Worm (Caenorhabditis elegans) whole organism, midembryonic: ENCODE measurements around the gene Y55B1AR.2.

Experiments
- T22C8.4 ChIP-seq: fragments of 200-800 bp; sonication (Bioruptor generic); IDR thresholded peaks from 2 replicates; pipeline ENCODE4 v1.3.6; 2022; ENCODE audit warnings: missing genetic modification characterization, missing compliant biosample characterization
- cog-1 ChIP-seq: sonication (generic microtip); optimal IDR thresholded peaks from 2 replicates; lab custom pipeline; 2016; ENCODE audit warnings: missing genetic modification characterization, missing compliant biosample characterization
- flt-1 ChIP-seq: fragments of 200-800 bp; sonication (Bioruptor generic); IDR thresholded peaks from 2 replicates; pipeline ENCODE4 v1.3.6; 2022; ENCODE audit warnings: missing genetic modification characterization, missing compliant biosample characterization
- klf-2 ChIP-seq: fragments of 200-800 bp; sonication (Bioruptor generic); conservative IDR thresholded peaks from 2 replicates; pipeline ENCODE4 v1.3.6; 2022; ENCODE audit warnings: missing genetic modification reagents, missing genetic modification characterization, missing compliant biosample characterization
- med-1 ChIP-seq: sonication (generic microtip); optimal IDR thresholded peaks from 2 replicates; lab custom pipeline; 2017; ENCODE audit warnings: missing genetic modification characterization, mild to moderate bottlenecking, missing compliant biosample characterization, antibody characterized with exemption, missing genetic modification reagents; ENCODE audit not compliant: insufficient read depth
- ref-1 ChIP-seq: fragments of 200-800 bp; sonication (Bioruptor generic); conservative IDR thresholded peaks from 2 replicates; pipeline ENCODE4 v1.3.6; 2022; ENCODE audit warnings: missing genetic modification reagents, missing genetic modification characterization, missing compliant biosample characterization
- tab-1 ChIP-seq: fragments of 200-800 bp; sonication (Bioruptor generic); IDR thresholded peaks from 2 replicates; pipeline ENCODE4 v1.3.6; 2022; ENCODE audit warnings: missing genetic modification characterization, missing compliant biosample characterization
- ztf-23 ChIP-seq: fragments of 200-800 bp; sonication (Bioruptor generic); IDR thresholded peaks from 2 replicates; pipeline ENCODE4 v1.3.6; 2022; ENCODE audit warnings: missing genetic modification reagents, missing genetic modification characterization, missing compliant biosample characterization
- ztf-29 ChIP-seq: fragments of 200-800 bp; sonication (Bioruptor generic); IDR thresholded peaks from 2 replicates; pipeline ENCODE4 v1.3.6; 2022; ENCODE audit warnings: missing genetic modification reagents, missing genetic modification characterization, missing compliant biosample characterization

The Y55B1AR.2 gene

DNA sequence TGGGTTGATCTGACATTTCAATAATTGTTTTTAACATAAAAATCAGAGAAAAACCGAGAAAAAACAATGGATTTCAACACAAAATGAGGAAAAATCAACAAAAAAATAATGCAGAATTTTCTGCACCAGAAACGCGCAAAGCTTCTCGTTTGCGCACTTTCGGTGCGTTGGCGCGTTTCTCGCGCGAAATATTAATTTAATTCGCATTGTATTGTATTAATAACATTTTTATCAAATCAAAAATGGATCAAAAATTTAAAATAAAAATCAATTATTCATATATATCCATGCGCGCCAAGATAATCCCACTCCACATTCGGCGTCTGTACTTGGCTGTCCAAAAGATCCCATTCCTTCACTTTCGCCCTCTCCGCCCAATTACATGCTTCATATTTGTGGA, 36.0 kb upstream of the Y55B1AR.2 start, which contains the start of gene fem-2:
TSS of gene fem-2 (minus strand) at position 9 of the 400 bp plus-strand sequence.
- no peak for TF ChIP-seq ztf-29 (GFP tag; lab: Robert Waterston, UW)
- TF ChIP-seq flt-1 (GFP tag; lab: Robert Waterston, UW) = no peak
- TF ChIP-seq ztf-23 (GFP tag; lab: Robert Waterston, UW) = no peak
- no peak for TF ChIP-seq tab-1 (GFP tag; lab: Robert Waterston, UW)
- no peak for TF ChIP-seq med-1 (GFP tag; lab: Kevin White, UChicago)
- no peak for TF ChIP-seq ref-1 (GFP tag; lab: Robert Waterston, UW)
- TF ChIP-seq T22C8.4 = no peak
- no peak for TF ChIP-seq cog-1 (tag; lab: Kevin White, UChicago)
- TF ChIP-seq klf-2 = no peak

DNA sequence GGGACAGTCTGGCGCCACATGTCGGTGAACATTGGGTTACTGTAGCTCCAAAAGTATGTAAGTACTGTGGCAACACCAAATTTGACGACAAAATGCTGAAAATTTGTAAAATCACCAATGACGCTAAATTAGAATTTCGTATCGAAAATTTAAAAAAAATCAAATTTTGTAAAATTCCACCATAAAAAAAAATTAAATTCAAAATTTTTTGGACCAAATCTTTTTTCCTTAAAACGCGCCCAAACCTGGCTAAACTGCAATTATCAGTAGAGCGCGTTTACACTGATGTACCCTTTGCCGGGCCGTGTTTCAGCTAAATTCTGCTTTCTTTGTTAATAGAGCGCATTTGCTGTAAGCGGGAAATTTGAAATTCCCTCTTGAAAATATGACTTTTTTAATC, 32.8 kb upstream of the Y55B1AR.2 start, which contains the start of gene T19C3.6:
TSS of gene T19C3.6 (minus strand) at position 101 of the 400 bp plus-strand sequence.
- no peak for TF ChIP-seq ztf-23 (GFP tag; lab: Robert Waterston, UW)
- TF ChIP-seq cog-1 (tag; lab: Kevin White, UChicago) = no peak
- no peak for TF ChIP-seq tab-1 (GFP tag; lab: Robert Waterston, UW)
- TF ChIP-seq med-1 (GFP tag; lab: Kevin White, UChicago) = no peak
- TF ChIP-seq flt-1 (GFP tag; lab: Robert Waterston, UW) = no peak
- no peak for TF ChIP-seq klf-2
- no peak for TF ChIP-seq ztf-29 (GFP tag; lab: Robert Waterston, UW)
- no peak for TF ChIP-seq T22C8.4
- no peak for TF ChIP-seq ref-1 (GFP tag; lab: Robert Waterston, UW)

DNA sequence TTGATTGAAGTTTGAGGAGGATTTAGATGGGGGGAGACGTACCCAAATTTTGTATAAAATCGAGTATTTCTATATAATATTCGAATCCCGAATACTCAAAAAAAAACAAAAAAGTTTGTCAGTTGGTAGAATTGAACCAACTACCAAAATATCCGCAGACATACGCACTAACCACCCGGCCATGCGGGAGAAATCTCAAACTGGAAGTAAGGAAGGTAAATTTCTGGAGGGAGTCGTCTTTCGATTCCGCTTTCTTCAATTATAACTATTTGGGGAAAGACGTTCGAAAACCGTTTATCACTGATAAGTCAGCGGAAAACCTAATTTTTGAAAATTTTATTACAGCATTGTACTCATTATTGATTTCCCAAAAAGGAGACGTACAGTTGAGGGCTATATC, 30.4 kb upstream of the Y55B1AR.2 start:
- TF ChIP-seq flt-1 (GFP tag; lab: Robert Waterston, UW) (peak; percentile 73), ztf-23 (GFP tag; lab: Robert Waterston, UW) (peak; percentile 54; the same call in 1 of the 2 replicates), klf-2 (peak; percentile 51; the same call in 1 of the 2 replicates), tab-1 (GFP tag; lab: Robert Waterston, UW) (peak; percentile 10; the same call in 1 of the 2 replicates), ref-1 (GFP tag; lab: Robert Waterston, UW) (0 out of 2 replicates have a peak, but pooled peaks have one; percentile 16)

DNA sequence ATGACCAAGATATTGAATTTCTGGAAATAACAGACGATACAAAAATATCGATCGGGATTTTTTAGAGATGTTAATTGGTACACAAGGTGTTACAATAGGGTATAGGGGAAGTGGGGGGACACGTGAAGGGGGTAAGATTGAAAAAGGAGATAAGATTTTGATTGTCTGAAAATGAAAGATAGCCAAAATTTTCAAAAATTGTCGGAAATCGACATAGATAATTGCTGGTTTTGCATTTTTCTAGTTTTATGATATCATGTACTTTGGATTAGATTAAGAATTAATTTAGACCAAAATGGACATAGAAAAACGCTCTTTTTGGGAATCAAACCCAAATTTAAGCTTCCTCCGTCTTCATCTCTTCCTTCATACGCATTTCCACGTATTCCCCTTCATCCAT, 29.3 kb upstream of the Y55B1AR.2 start, which contains the start of gene T19C3.5:
TSS of gene T19C3.5 (minus strand) at position 101 of the 400 bp plus-strand sequence.
- TF ChIP-seq ztf-29 (GFP tag; lab: Robert Waterston, UW) = no peak
- no peak for TF ChIP-seq T22C8.4
- no peak for TF ChIP-seq ztf-23 (GFP tag; lab: Robert Waterston, UW)
- TF ChIP-seq tab-1 (GFP tag; lab: Robert Waterston, UW) = no peak
- TF ChIP-seq ref-1 (GFP tag; lab: Robert Waterston, UW) = no peak
- TF ChIP-seq flt-1 (GFP tag; lab: Robert Waterston, UW) = no peak
- no peak for TF ChIP-seq med-1 (GFP tag; lab: Kevin White, UChicago)
- TF ChIP-seq klf-2 = no peak
- TF ChIP-seq cog-1 (tag; lab: Kevin White, UChicago) = no peak

DNA sequence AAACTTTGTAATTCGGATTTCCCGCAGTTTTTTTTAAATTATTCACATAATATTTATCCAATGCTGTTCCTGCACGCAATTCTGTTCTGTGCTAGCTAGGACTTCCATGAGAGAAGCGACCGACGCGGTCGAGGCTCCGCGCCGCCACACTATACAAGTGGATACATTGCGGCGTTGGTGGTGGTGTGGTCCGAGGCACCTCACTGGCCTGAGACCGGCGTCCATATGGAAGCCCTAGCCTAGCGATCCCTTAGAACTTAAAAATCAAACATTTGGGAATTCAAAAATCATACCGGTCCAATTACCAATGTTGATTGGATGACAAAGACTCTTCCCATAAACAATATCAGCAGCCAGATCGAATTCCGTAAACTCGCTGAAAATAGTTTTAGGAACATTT, 27.5 kb upstream of the Y55B1AR.2 start:
- no peak for TF ChIP-seq ztf-23 (GFP tag; lab: Robert Waterston, UW)
- no peak for TF ChIP-seq flt-1 (GFP tag; lab: Robert Waterston, UW)
- no peak for TF ChIP-seq tab-1 (GFP tag; lab: Robert Waterston, UW)
- TF ChIP-seq ref-1 (GFP tag; lab: Robert Waterston, UW) = no peak
- TF ChIP-seq cog-1 (tag; lab: Kevin White, UChicago) = no peak

DNA sequence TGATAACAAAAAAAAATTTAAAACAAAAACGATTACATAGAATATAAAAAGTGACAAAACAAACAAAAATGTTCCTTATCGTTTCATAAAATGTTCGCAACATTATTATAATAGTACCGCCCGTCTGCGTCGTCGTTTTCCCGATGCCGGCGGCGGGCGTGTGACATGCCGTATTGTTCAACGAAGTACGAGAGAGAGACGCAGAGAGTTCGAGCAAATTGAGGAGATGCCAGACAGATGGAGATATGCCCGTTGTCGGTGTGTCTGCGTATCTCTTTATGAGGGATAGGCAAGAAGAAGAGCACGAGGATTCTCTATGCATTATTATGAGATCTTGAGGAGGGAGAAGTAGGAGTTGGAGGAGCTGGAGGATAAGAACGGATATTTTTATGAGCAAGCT, 25.2 kb upstream of the Y55B1AR.2 start:
- TF ChIP-seq flt-1 (GFP tag; lab: Robert Waterston, UW) (peak; percentile 65; the same call in 1 of the 2 replicates), ztf-23 (GFP tag; lab: Robert Waterston, UW) (peak; percentile 45; the same call in 1 of the 2 replicates), T22C8.4 (no peak), cog-1 (tag; lab: Kevin White, UChicago) (peak; percentile 91)

DNA sequence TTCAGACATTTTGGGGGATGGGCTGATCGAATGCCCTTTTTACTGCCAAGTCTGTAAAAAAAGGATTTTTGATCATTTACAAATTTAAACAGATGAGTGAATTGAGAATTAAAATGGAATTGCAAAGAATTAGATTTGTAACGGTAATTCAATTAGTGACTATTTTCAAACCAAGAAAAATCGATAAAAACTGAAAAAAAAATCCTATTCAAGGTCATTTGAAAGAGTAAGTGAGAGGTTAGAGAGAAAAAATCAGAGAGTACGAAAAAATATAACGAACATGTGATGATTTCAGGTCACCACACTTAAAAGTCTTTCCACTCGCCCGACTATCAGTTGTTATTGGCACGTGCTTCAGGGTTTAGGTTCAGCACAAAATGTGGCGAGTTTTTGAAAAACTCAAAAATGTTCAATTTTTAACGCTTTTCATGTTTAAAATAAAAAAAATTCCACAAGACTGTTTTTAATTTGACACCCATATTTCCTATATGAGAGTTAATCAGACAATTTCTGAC, 21.7 kb upstream of the Y55B1AR.2 start, which contains the start of gene T19C3.4:
TSS of gene T19C3.4 (minus strand) at position 51 of the 515 bp plus-strand sequence.
- no peak for TF ChIP-seq klf-2
- no peak for TF ChIP-seq flt-1 (GFP tag; lab: Robert Waterston, UW)
- no peak for TF ChIP-seq ref-1 (GFP tag; lab: Robert Waterston, UW)
- TF ChIP-seq T22C8.4 = no peak
- no peak for TF ChIP-seq tab-1 (GFP tag; lab: Robert Waterston, UW)
- no peak for TF ChIP-seq ztf-29 (GFP tag; lab: Robert Waterston, UW)
- no peak for TF ChIP-seq cog-1 (tag; lab: Kevin White, UChicago)
- TF ChIP-seq med-1 (GFP tag; lab: Kevin White, UChicago) = no peak
- TF ChIP-seq ztf-23 (GFP tag; lab: Robert Waterston, UW) = no peak

DNA sequence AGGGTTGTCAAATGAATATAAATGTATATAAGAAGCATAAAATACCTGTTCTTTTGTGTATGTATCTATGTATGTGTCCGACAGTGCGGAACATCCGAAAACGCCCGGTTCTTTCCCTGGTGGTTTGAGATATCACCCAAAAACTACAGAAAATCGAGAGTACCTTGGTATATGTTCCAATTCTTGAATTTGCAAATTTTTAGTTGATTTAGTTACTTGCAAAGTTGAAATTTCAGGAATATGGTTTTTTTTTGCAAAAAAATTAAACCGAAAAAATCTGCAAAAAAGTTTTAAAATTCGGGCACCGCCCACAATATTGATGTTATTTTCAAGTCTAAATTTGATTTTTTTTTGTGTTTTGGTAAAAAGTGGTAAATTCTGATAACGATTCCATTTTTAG, 18.9 kb upstream of the Y55B1AR.2 start, which contains the start of gene T19C3.2:
TSS of gene T19C3.2 (minus strand) at position 101 of the 400 bp plus-strand sequence.
- TF ChIP-seq flt-1 (GFP tag; lab: Robert Waterston, UW) (no peak), ztf-29 (GFP tag; lab: Robert Waterston, UW) (no peak), T22C8.4 (no peak), ztf-23 (GFP tag; lab: Robert Waterston, UW) (no peak), tab-1 (GFP tag; lab: Robert Waterston, UW) (no peak), cog-1 (tag; lab: Kevin White, UChicago) (no peak), med-1 (GFP tag; lab: Kevin White, UChicago) (no peak), klf-2 (no peak), ref-1 (GFP tag; lab: Robert Waterston, UW) (no peak)

DNA sequence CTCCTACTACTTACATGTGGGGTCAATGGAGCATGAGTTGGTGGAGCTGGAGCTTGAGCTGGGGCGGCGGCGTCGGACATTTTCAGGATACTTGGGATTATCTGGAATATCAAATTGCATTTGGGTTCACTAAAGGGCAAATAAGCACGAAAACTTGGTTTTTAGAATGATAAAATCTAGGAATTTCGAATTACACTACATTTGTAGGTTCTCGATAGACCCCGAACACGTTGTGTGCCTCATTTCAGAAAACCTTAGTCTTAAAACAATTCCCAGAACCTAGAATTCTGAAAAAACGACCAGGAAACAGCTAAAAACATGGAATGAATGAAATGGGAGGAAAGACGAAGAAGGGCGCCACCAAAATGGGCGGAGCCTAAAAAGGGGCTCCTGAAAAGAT, 15.9 kb upstream of the Y55B1AR.2 start, which contains the start of gene T19C3.3:
TSS of gene T19C3.3 (minus strand) at position 101 of the 400 bp plus-strand sequence.
- TF ChIP-seq med-1 (GFP tag; lab: Kevin White, UChicago) (no peak), klf-2 (no peak), tab-1 (GFP tag; lab: Robert Waterston, UW) (no peak), cog-1 (tag; lab: Kevin White, UChicago) (no peak), T22C8.4 (no peak), ztf-29 (GFP tag; lab: Robert Waterston, UW) (no peak), ztf-23 (GFP tag; lab: Robert Waterston, UW) (no peak), ref-1 (GFP tag; lab: Robert Waterston, UW) (no peak), flt-1 (GFP tag; lab: Robert Waterston, UW) (no peak)
